Worm (Caenorhabditis elegans): ENCODE data around the gene pas-6.

pas-6 gene

ce11 chrV:5592323-5592722 lies 8.2 kb upstream of the pas-6 start, which contains the start of gene vps-37 (continued):
- TF ChIP-seq unc-86 (tag; optimal IDR thresholded peaks at IDR 0.05) (peak; percentile 70), rnt-1 (tag; optimal IDR thresholded peaks at IDR 0.05) (peak; percentile 86), swsn-7 (tag; optimal IDR thresholded peaks at IDR 0.05) (peak; percentile 82), unc-62 (GFP tag; optimal IDR thresholded peaks at IDR 0.05) (no peak), ceh-88 (GFP tag; IDR thresholded peaks at IDR 0.05) (no peak), nhr-12 (tag; optimal IDR thresholded peaks at IDR 0.05) (no peak), nhr-90 (tag; optimal IDR thresholded peaks at IDR 0.05; ENCODE audit: poor library complexity) (peak; percentile 74), C16A3.4 (tag; optimal IDR thresholded peaks at IDR 0.05) (peak; percentile 87), ets-5 (GFP tag; IDR thresholded peaks at IDR 0.05) (no peak), snpc-4 (tag; optimal IDR thresholded peaks at IDR 0.05) (peak; percentile 85), skn-1 (tag; optimal IDR thresholded peaks at IDR 0.05) (peak; percentile 57), pax-3 (tag; optimal IDR thresholded peaks at IDR 0.05) (no peak), ces-1 (GFP tag; optimal IDR thresholded peaks at IDR 0.05) (peak; percentile 50), vab-15 (tag; optimal IDR thresholded peaks at IDR 0.05) (no peak), pag-3 (tag; optimal IDR thresholded peaks at IDR 0.05; ENCODE audit: borderline replicate concordance, insufficient read depth) (no peak), nhr-237 (tag; optimal IDR thresholded peaks at IDR 0.05) (peak; percentile 27), mab-9 (GFP tag; IDR thresholded peaks at IDR 0.05) (peak; percentile 68), xbp-1 (tag; optimal IDR thresholded peaks at IDR 0.05) (peak; percentile 77), nhr-28 (tag; optimal IDR thresholded peaks at IDR 0.05) (no peak), sup-37 (GFP tag; optimal IDR thresholded peaks at IDR 0.05) (no peak), ztf-4 (tag; optimal IDR thresholded peaks at IDR 0.05) (peak; percentile 69), lir-3 (tag; optimal IDR thresholded peaks at IDR 0.05; ENCODE audit: poor library complexity) (peak; percentile 54), elt-2 (tag; optimal IDR thresholded peaks at IDR 0.05) (no peak), unc-98 (GFP tag; IDR thresholded peaks at IDR 0.05) (no peak), grh-1 (GFP tag; IDR thresholded peaks at IDR 0.05) (peak; percentile 56; the same call in 1 of the 2 replicates), egl-27 (tag; optimal IDR thresholded peaks at IDR 0.05) (no peak), dsc-1 (tag; optimal IDR thresholded peaks at IDR 0.05) (peak; percentile 70), tbx-2 (tag; optimal IDR thresholded peaks at IDR 0.05) (peak; percentile 77), fkh-8 (tag; optimal IDR thresholded peaks at IDR 0.05) (peak; percentile 58), ceh-8 (GFP tag; optimal IDR thresholded peaks at IDR 0.05) (peak; percentile 20), ama-1 (optimal IDR thresholded peaks at IDR 0.05) (peak; percentile 25), nhr-20 (tag; optimal IDR thresholded peaks at IDR 0.05) (peak; percentile 79), lin-14 (GFP tag; optimal IDR thresholded peaks at IDR 0.05) (peak; percentile 79), lin-13 (GFP tag; optimal IDR thresholded peaks at IDR 0.05) (peak; percentile 77), lsy-2 (tag; optimal IDR thresholded peaks at IDR 0.05) (peak; percentile 92 to 94), egl-13 (tag; optimal IDR thresholded peaks at IDR 0.05) (no peak), fkh-10 (GFP tag; optimal IDR thresholded peaks at IDR 0.05) (no peak), dpl-1 (GFP tag; optimal IDR thresholded peaks at IDR 0.05) (peak; percentile 74 to 85 (median 84)), Y116A8C.19 (tag; optimal IDR thresholded peaks at IDR 0.05; ENCODE audit: borderline replicate concordance) (no peak), aly-2 (tag; optimal IDR thresholded peaks at IDR 0.05) (peak; percentile 79), efl-1 (optimal IDR thresholded peaks at IDR 0.05) (peak; percentile 91), efl-1 (GFP tag; optimal IDR thresholded peaks at IDR 0.05 in 1 of 2) (peak; percentile 83 to 98), zip-4 (GFP tag; optimal IDR thresholded peaks at IDR 0.05) (no peak), unc-130 (tag; optimal IDR thresholded peaks at IDR 0.05) (peak; percentile 86), hpl-2 (GFP tag; optimal IDR thresholded peaks at IDR 0.05) (no peak), aha-1 (tag; optimal IDR thresholded peaks at IDR 0.05) (no peak), ztf-11 (tag; optimal IDR thresholded peaks at IDR 0.05) (peak in 1 of 2 experiments; percentile 34), fos-1 (tag; optimal IDR thresholded peaks at IDR 0.05) (peak; percentile 73), nhr-11 (tag; optimal IDR thresholded peaks at IDR 0.05) (peak; percentile 33), tlp-1 (tag; optimal IDR thresholded peaks at IDR 0.05) (no peak), C04F5.9 (tag; optimal IDR thresholded peaks at IDR 0.05) (peak; percentile 37), isw-1 (GFP tag; IDR thresholded peaks at IDR 0.05) (peak; percentile 61; the same call in 1 of the 2 replicates), nhr-71 (tag; optimal IDR thresholded peaks at IDR 0.05) (peak; percentile 87)
